Worm (Caenorhabditis elegans): Measurements from ENCODE around the gene srh-32.

Gene srh-32

DNA sequence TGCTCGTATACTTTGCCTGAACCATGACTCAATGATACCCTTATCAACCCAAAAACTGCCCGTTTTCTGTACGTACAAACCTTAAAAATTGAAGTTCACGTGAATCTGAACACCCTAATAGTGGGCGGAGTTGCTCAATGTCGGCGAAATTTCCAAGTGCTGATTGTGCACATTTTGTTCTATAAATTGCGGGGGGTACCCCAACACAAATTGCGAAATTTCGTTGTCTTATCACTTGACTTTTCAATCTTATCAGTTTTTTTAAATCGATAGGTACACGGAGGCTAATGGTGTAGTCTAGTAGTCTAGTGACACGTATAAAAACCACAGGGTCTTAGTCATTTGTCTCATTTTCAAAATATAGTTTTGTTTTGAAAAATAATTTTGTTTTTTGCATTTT lies 41.8 kb upstream of the srh-32 start, which contains the start of gene fbxa-108:
fbxa-108 (minus strand) TSS at position 158 of the 400 bp plus-strand sequence.
- TF ChIP-seq elt-2 (tag; optimal IDR thresholded peaks at IDR 0.05) (peak; percentile 92), unc-86 (tag; optimal IDR thresholded peaks at IDR 0.05) (no peak)

DNA sequence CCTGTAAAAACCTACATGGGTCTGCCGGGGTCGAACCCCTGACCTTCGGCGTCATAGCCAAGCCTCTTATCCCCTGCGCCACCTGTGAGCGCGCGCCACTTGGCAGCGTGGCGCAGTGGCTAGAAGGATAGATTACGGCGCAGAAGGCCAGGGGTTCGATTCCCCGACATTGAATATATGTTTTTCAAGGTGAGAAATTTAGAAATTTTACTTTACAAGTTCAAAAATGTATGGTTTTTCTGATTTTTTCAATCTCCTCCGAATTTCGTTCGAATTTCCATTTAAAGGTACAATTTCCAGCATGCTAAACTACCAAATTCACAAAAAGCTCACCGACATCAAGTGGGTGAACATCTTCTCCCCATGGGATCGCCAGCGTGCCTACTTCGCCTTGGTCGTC lies 41.0 kb upstream of the srh-32 start, which contains the start of gene dgat-2:
dgat-2 (plus strand) TSS at position 301 of the 400 bp plus-strand sequence.
- no peak for TF ChIP-seq ttx-3 (tag; optimal IDR thresholded peaks at IDR 0.05)
- no peak for TF ChIP-seq ceh-34 (tag; optimal IDR thresholded peaks at IDR 0.05)
- TF ChIP-seq unc-55 (GFP tag; optimal IDR thresholded peaks at IDR 0.05) = no peak
- TF ChIP-seq tbx-7 (tag; optimal IDR thresholded peaks at IDR 0.05) = no peak
- TF ChIP-seq ceh-14 (tag; optimal IDR thresholded peaks at IDR 0.05) = no peak
- no peak for TF ChIP-seq tbx-2 (tag; optimal IDR thresholded peaks at IDR 0.05)
- TF ChIP-seq ceh-30 (tag; optimal IDR thresholded peaks at IDR 0.05) = no peak
- TF ChIP-seq ceh-24 (tag; optimal IDR thresholded peaks at IDR 0.05) = no peak
- no peak for TF ChIP-seq mec-3 (tag; optimal IDR thresholded peaks at IDR 0.05; ENCODE audit: borderline replicate concordance)
- no peak for TF ChIP-seq pha-2 (tag; optimal IDR thresholded peaks at IDR 0.05)
- TF ChIP-seq nhr-232 (tag; optimal IDR thresholded peaks at IDR 0.05) = no peak
- no peak for TF ChIP-seq pax-1 (tag; optimal IDR thresholded peaks at IDR 0.05)
- TF ChIP-seq ceh-22 (tag; optimal IDR thresholded peaks at IDR 0.05) = no peak
- no peak for TF ChIP-seq hlh-15 (tag; optimal IDR thresholded peaks at IDR 0.05)
- no peak for TF ChIP-seq zip-5 (tag; optimal IDR thresholded peaks at IDR 0.05)
- no peak for TF ChIP-seq sdc-2 (tag; optimal IDR thresholded peaks at IDR 0.05)
- no peak for TF ChIP-seq pha-4 (tag; optimal IDR thresholded peaks at IDR 0.05)

DNA sequence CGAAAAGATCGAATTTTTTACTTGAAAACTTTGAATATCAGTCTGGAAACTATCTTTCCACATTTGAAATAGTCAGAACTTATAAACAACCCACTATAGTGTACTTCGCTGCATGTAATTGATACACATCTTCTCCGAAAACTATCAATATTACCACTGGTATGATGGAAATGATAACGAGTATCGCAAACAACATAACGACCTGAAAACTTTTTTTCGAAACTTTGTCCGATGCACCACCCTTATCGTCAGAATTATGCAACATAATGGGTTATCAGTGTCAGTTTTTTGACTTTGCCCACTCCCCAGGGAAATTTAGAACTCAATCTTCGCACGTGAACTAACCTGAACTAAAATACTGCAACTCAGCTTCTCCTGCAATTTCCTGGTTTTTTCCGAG lies 38.8 kb upstream of the srh-32 start:
- TF ChIP-seq elt-2 (tag; optimal IDR thresholded peaks at IDR 0.05) = peak; percentile 90
- no peak for TF ChIP-seq ceh-6 (GFP tag; optimal IDR thresholded peaks at IDR 0.05)

DNA sequence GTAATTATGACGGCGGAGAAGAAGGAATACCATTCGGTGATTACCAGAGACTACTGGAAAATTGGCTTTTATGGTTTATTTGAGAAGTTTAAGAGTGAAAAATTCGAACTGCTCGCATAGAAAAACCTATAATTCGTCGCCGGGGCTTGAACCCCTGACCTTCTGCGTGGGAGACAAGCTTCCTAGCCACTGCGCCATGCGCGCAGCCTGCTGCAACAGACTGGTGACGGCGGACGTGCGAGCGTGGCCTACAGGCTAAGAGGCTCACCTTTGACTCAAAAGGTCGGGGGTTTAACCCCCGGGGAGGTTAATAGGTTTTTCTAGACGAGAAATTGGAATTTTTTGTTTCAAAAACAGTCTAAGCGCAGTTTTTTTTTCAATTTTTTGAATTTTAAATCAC lies 36.6 kb upstream of the srh-32 start:
- no peak for TF ChIP-seq syd-9 (tag; optimal IDR thresholded peaks at IDR 0.05)
- no peak for TF ChIP-seq lin-11 (tag; optimal IDR thresholded peaks at IDR 0.05)
- TF ChIP-seq F13H6.1 (tag; optimal IDR thresholded peaks at IDR 0.05) = no peak

DNA sequence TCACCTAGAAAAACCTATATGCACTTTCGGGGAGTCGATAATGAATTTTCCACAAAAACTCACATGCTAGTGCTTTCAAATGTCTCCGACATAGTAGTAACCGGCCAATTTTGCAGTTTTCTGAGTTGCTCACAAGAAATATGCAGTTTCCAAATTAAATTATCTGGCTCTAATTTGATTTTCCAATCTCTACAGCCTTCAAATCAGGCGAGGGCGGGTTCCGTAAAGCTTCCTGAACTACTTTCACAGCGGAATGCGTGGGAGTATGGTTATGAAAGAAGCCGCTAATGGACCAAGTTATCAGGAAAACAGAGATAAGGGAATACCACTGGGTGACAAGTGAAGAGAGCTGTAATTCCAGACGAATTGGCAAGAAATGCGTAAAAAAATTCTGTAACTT lies 35.1 kb upstream of the srh-32 start, which contains the start of gene F59A1.11:
F59A1.11 (minus strand) TSS at position 101 of the 400 bp plus-strand sequence.
- TF ChIP-seq lim-6 (tag; optimal IDR thresholded peaks at IDR 0.05) = no peak
- no peak for TF ChIP-seq F13H6.1 (tag; optimal IDR thresholded peaks at IDR 0.05)
- TF ChIP-seq madf-2 (tag; optimal IDR thresholded peaks at IDR 0.05) = no peak

DNA sequence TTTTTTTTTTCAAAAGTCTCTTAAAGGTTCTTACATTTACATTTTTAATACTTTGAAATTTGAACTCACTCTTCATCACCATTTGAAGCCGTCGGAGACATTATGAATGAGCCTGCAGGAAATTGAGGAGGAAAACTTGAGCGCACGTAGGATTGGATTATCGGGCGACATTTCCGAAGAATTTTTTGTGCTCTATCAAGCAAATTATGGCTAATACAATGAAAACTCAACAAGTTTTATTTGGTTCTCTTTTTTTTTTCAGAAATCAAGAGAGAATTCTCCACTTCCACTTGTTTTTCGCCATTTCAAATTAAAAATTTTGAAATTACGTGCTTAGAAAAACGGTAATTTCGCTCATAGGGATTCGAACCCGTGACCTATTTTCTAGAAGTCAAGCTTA lies 33.3 kb upstream of the srh-32 start, which contains the start of gene F59A1.12:
F59A1.12 (minus strand) TSS at position 101 of the 400 bp plus-strand sequence.
- TF ChIP-seq pat-9 (tag; optimal IDR thresholded peaks at IDR 0.05) (no peak), K02D7.2 (tag; optimal IDR thresholded peaks at IDR 0.05) (no peak), unc-55 (GFP tag; optimal IDR thresholded peaks at IDR 0.05) (no peak), ahr-1 (tag; optimal IDR thresholded peaks at IDR 0.05) (no peak), syd-9 (tag; optimal IDR thresholded peaks at IDR 0.05) (no peak), ceh-19 (GFP tag; optimal IDR thresholded peaks at IDR 0.05) (no peak), rnt-1 (tag; optimal IDR thresholded peaks at IDR 0.05) (no peak), pqm-1 (tag; optimal IDR thresholded peaks at IDR 0.05) (no peak), ceh-45 (GFP tag; IDR thresholded peaks at IDR 0.05) (no peak)

DNA sequence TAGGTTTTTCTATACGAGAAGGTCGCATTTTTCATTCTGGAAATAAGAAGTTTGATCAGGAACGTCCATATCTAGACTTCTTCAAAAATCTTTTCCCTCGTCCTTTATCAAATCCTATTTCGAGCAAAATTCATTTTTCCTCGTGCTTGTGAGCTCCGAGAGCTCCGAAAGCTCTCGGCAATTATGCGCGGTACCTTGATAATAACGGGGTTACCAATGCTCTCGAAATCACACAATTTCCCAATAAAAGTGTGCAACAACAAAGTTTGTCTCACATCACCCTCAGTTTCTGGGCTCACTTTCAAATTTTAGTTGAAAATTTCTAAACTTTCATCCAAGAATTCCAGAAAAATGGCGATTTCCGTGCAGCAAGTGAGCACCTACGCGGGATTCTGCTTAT lies 32.5 kb upstream of the srh-32 start, which contains the start of gene str-89:
str-89 (plus strand) TSS at position 301 of the 400 bp plus-strand sequence.
- TF ChIP-seq pros-1 (tag; optimal IDR thresholded peaks at IDR 0.05) (no peak), npax-4 (tag; optimal IDR thresholded peaks at IDR 0.05) (no peak), elt-2 (tag; optimal IDR thresholded peaks at IDR 0.05) (no peak), nfya-1 (tag; optimal IDR thresholded peaks at IDR 0.05) (no peak), ceh-18 (tag; optimal IDR thresholded peaks at IDR 0.05) (no peak), pax-1 (tag; optimal IDR thresholded peaks at IDR 0.05) (no peak), sox-2 (GFP tag; IDR thresholded peaks at IDR 0.05) (no peak), sdc-2 (tag; optimal IDR thresholded peaks at IDR 0.05) (no peak), ceh-31 (tag; optimal IDR thresholded peaks at IDR 0.05) (no peak), ama-1 (optimal IDR thresholded peaks at IDR 0.05) (no peak), C38D4.7 (GFP tag; optimal IDR thresholded peaks at IDR 0.05) (no peak), ceh-22 (tag; optimal IDR thresholded peaks at IDR 0.05) (no peak), hlh-15 (tag; optimal IDR thresholded peaks at IDR 0.05) (no peak), fax-1 (tag; optimal IDR thresholded peaks at IDR 0.05) (no peak), tbx-2 (tag; optimal IDR thresholded peaks at IDR 0.05) (no peak), lim-6 (tag; optimal IDR thresholded peaks at IDR 0.05) (no peak), zip-5 (tag; optimal IDR thresholded peaks at IDR 0.05) (no peak), ceh-48 (tag; optimal IDR thresholded peaks at IDR 0.05) (no peak)
